Fruit fly (Drosophila melanogaster) whole organism, pupa: ENCODE results near the gene chif.

Experiments used
- CG10348 ChIP-seq: fragments of 200-800 bp; sonication (Bioruptor generic); IDR thresholded peaks from 2 replicates; pipeline ENCODE4 v1.3.6; 2022; ENCODE audit warnings: missing biosample characterization, missing genetic modification characterization
- CG12605 ChIP-seq: fragments of 200-800 bp; sonication (Bioruptor generic); IDR thresholded peaks from 2 replicates; pipeline ENCODE4 v1.3.6; 2022; ENCODE audit warnings: missing biosample characterization, missing genetic modification characterization
- CG13204 ChIP-seq: fragments of 200-800 bp; sonication (Bioruptor generic); optimal IDR thresholded peaks from 2 replicates; lab custom pipeline; 2018; ENCODE audit warnings: missing biosample characterization, mild to moderate bottlenecking, missing genetic modification characterization, moderate library complexity
- CG14655 ChIP-seq: fragments of 200-800 bp; sonication (Bioruptor generic); optimal IDR thresholded peaks from 3 replicates; lab custom pipeline; 2017; ENCODE audit warnings: mild to moderate bottlenecking, missing biosample characterization, missing genetic modification reagents, missing genetic modification characterization
- CG15710 ChIP-seq: fragments of 200-800 bp; sonication (Bioruptor generic); optimal IDR thresholded peaks from 2 replicates; lab custom pipeline; 2018; ENCODE audit warnings: missing biosample characterization, mild to moderate bottlenecking, missing genetic modification characterization, moderate library complexity
- CG17806 ChIP-seq: fragments of 200-800 bp; sonication (Bioruptor generic); optimal IDR thresholded peaks from 2 replicates; lab custom pipeline; 2018; ENCODE audit warnings: missing biosample characterization, mild to moderate bottlenecking, missing genetic modification characterization, moderate library complexity
- CG32121 ChIP-seq: fragments of 200-800 bp; sonication (Bioruptor generic); IDR thresholded peaks from 2 replicates; pipeline ENCODE4 v1.3.6; 2022; ENCODE audit warnings: missing biosample characterization, missing genetic modification characterization
- CG34367 ChIP-seq: fragments of 200-800 bp; sonication (Bioruptor generic); optimal IDR thresholded peaks from 2 replicates; lab custom pipeline; 2018; ENCODE audit warnings: missing biosample characterization, mild to moderate bottlenecking, missing genetic modification characterization
- CG4496 ChIP-seq: fragments of 200-800 bp; sonication (Bioruptor generic); IDR thresholded peaks from 3 replicates; pipeline ENCODE4 v1.3.6; 2022; ENCODE audit warnings: missing biosample characterization, missing genetic modification characterization
- CG8159 ChIP-seq: fragments of 200-800 bp; sonication (Bioruptor generic); optimal IDR thresholded peaks from 3 replicates; lab custom pipeline; 2018; ENCODE audit warnings: missing biosample characterization, mild to moderate bottlenecking, missing genetic modification characterization, moderate library complexity
- CG8301 ChIP-seq: fragments of 200-800 bp; sonication (Bioruptor generic); optimal IDR thresholded peaks from 2 replicates; lab custom pipeline; 2018; ENCODE audit warnings: missing biosample characterization, mild to moderate bottlenecking, missing genetic modification characterization
- D1 ChIP-seq: fragments of 200-800 bp; sonication (Bioruptor generic); optimal IDR thresholded peaks from 2 replicates; lab custom pipeline; 2018; ENCODE audit warnings: missing biosample characterization, mild to moderate bottlenecking, missing genetic modification characterization, moderate library complexity
- EcR ChIP-seq: fragments of 200-800 bp; sonication (Bioruptor generic); optimal IDR thresholded peaks from 3 replicates; lab custom pipeline; 2019; ENCODE audit warnings: missing biosample characterization, missing genetic modification characterization, mild to moderate bottlenecking, moderate library complexity, missing genetic modification reagents
- Ets98B ChIP-seq: fragments of 200-800 bp; sonication (Bioruptor generic); IDR thresholded peaks from 2 replicates; pipeline ENCODE4 v1.3.6; 2022; ENCODE audit warnings: missing biosample characterization, missing genetic modification characterization
- Pif1A ChIP-seq: fragments of 200-800 bp; sonication (Bioruptor generic); optimal IDR thresholded peaks from 3 replicates; lab custom pipeline; 2016; ENCODE audit warnings: missing biosample characterization, missing genetic modification characterization
- Pif1B ChIP-seq: fragments of 200-800 bp; sonication (Bioruptor generic); optimal IDR thresholded peaks from 3 replicates; lab custom pipeline; 2016; ENCODE audit warnings: missing biosample characterization, missing genetic modification characterization
- Snoo ChIP-seq: fragments of 200-800 bp; sonication (Bioruptor generic); optimal IDR thresholded peaks from 3 replicates; lab custom pipeline; 2017; ENCODE audit warnings: missing biosample characterization, mild to moderate bottlenecking, missing genetic modification characterization, inconsistent platforms
- fd96Ca ChIP-seq: fragments of 200-800 bp; sonication (Bioruptor generic); IDR thresholded peaks from 3 replicates; pipeline ENCODE4 v1.3.6; 2022; ENCODE audit warnings: missing biosample characterization, missing genetic modification characterization
- rn ChIP-seq: fragments of 200-800 bp; sonication (Bioruptor generic); IDR thresholded peaks from 2 replicates; pipeline ENCODE4 v1.3.6; 2022; ENCODE audit warnings: missing biosample characterization, missing genetic modification characterization

The chif gene

DNA sequence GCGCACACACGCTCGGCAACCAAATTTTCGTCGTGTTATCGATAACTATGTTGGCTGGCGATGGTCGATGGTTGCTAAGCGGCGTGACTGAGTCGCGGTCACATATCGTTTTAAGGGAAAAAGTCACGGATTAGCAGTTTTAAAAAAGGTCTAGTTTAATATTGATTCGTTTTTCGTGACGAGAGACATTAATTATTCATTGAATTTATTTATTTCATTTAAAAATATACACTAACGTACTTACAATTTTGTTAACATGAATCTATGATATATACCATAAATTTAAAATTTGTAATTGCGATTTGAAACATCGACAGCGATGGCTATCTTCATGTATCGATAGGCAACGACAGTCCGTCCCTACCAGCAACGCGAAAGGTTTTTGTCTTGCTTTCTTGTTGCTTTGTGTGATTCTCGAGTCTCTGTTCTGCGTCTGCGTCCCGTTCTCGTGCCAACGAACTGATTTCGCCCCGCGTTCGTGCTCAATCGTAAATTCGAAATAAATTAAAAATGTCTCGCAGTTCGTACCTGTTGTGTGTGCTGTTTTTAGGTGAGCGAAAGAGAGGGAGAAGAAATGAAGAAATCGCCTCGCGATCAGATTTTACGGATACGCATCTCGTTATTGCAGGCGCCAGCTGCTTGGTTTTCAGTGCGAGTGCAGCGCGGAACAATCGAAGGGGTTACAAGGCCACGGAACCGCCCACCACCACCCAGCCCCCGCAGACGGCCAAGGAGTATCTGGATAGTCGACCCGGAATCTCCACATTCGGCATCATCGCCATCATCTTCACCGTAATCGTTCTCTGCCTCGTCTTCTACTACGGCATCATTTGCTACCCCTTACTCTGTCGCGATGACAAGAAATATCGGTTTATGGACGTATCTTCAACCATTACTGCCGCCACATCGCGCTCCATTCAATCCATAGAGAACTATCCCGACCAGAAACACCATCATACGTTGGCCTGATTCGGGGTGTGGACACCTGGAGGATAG is at the start of gene chif, which contains the start of the genes Hyls1 and CG4455:
Gene chif, minus strand, starts transcription at position 44 of the 996 bp plus-strand sequence.
Gene Hyls1, minus strand, starts transcription at position 44 of the 996 bp plus-strand sequence.
Gene CG4455, plus strand, starts transcription at position 350 of the 996 bp plus-strand sequence.
- no peak for TF ChIP-seq CG32121 (GFP tag; lab: Robert Waterston, UW)
- no peak for TF ChIP-seq CG10348 (GFP tag; lab: Robert Waterston, UW)
- TF ChIP-seq CG12605 (GFP tag; lab: Robert Waterston, UW) = 0 out of 2 replicates have a peak, but pooled peaks have one; percentile 8
- TF ChIP-seq D1 (tag; lab: Kevin White, UChicago) = no peak
- TF ChIP-seq CG8159 (tag; lab: Kevin White, UChicago) = peak; percentile 19
- TF ChIP-seq Snoo = peak; percentile 22
- TF ChIP-seq CG15710 (tag; lab: Kevin White, UChicago) = peak; percentile 25
- peak; percentile 9 for TF ChIP-seq Pif1A (GFP tag; lab: Kevin White, UChicago)
- TF ChIP-seq EcR (GFP tag; lab: Kevin White, UChicago) = peak; percentile 71
- TF ChIP-seq CG4496 (GFP tag; lab: Robert Waterston, UW) = no peak; the same call in 2 of the 3 replicates

DNA sequence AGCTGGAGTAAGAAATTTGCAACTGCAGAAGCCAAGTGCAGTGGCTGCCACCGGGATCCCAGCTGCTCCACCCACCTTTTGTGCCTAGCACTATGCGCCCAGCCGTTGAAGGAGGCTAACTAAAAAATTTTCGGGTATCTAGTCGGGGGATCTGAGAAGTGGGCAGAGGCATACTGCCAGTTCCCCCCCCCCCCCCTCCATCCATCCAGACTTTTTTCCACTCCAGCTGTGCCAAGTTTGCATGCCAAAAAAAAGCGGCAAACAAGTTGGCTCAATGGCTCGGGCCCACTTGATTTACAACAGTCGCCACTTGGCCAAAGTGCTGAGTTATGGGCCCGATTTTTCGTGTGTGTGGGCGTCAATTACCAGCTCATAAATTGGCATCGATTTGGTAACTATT is 45.1 kb upstream of the chif start:
- no peak for TF ChIP-seq CG8301 (tag; lab: Kevin White, UChicago)

DNA sequence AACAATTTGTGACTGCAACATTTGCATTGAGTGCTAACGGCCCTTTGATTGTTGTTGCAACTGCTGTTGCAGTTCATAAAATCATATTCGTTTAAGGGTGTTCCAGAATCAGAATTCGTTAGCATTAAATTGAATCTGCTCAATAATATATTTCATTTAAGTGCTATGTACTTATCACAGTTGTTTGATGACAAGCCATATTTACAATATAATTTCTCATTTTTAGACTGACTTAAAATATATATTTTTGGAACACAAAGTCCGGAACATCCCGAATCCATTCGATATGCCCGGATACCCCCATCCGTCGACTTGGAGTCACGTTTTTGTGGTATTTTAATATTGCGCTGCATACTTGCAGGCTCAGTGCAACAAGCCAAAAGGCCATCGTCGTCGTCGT is 38.4 kb upstream of the chif start:
- peak; percentile 29; the same call in 1 of the 3 replicates for TF ChIP-seq fd96Ca (GFP tag; lab: Robert Waterston, UW)
- peak; percentile 23 for TF ChIP-seq CG8159 (tag; lab: Kevin White, UChicago)
- TF ChIP-seq CG4496 (GFP tag; lab: Robert Waterston, UW) = peak; percentile 51; the same call in 1 of the 3 replicates
- TF ChIP-seq CG34367 (tag; lab: Kevin White, UChicago) = no peak
- no peak for TF ChIP-seq Ets98B (GFP tag; lab: Robert Waterston, UW)
- TF ChIP-seq EcR (GFP tag; lab: Kevin White, UChicago) = no peak
- TF ChIP-seq, all 21 proteins: peak for 3

DNA sequence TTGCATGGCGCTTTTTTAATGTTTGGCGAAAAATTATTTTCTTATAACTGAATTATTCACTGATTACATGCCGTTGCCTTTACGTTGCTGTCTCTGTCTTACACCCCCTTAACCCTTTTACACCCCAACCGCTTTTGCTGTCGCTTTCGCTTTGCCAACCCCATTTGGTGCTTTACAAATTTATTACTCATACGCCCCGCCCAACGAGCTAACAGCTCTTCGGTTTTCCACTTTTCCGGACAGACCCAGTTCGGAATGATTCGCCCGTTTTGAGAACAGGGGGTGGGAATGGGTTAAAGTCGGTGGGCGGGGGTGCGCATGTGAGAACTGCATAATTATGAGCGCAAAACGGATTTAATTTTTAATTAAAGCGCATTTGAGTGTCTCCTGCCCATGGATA is 28.5 kb upstream of the chif start:
- TF ChIP-seq D1 (tag; lab: Kevin White, UChicago) (no peak), rn (GFP tag; lab: Robert Waterston, UW) (no peak), CG13204 (no peak), CG17806 (no peak)

DNA sequence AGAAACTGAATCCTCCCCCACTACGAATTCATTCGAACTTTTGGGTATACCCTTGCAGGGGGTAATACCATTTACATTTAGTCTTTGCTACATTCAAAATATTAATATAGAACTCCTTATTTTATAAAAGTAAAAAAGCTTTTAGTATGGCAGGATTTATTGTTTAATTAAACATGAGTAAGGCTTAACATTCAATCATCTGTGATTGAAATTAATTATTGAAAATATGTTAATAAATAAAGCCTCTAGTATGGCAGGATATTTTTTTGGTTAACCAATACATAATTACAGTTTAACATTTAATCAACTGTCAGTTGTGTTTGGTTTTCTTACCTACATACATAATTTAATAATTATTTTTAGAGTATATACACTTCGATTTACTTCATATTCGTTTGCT is 22.3 kb upstream of the chif start:
- TF ChIP-seq Ets98B (GFP tag; lab: Robert Waterston, UW) = no peak
- no peak for TF ChIP-seq CG15710 (tag; lab: Kevin White, UChicago)

DNA sequence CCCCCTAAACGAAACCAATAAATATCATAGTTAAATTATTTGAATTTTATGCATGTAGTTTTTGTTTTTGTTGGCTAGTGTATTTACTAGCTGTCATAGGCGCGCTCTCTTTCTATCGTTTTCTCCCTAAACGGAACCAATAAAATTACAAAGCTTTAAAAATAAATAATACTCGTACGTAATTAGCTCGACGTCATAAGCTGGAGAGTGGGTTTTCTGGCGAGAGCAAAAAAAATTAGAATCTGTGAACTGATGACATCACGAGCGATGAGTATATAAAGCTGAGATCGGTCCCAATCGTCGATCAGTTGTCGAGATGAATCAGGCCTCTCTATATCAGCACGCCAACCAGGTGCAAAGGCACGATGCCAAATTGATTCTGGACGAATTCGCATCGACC is 13.2 kb upstream of the chif start, which contains the start of gene jhamt:
Gene jhamt, plus strand, starts transcription at position 301 of the 400 bp plus-strand sequence.
- TF ChIP-seq CG15710 (tag; lab: Kevin White, UChicago) (no peak), Snoo (no peak), Pif1A (GFP tag; lab: Kevin White, UChicago) (no peak), CG14655 (GFP tag; lab: Kevin White, UChicago) (no peak), CG8159 (tag; lab: Kevin White, UChicago) (no peak), Pif1B (no peak), CG13204 (no peak), CG32121 (GFP tag; lab: Robert Waterston, UW) (no peak), CG12605 (GFP tag; lab: Robert Waterston, UW) (no peak), D1 (tag; lab: Kevin White, UChicago) (no peak), CG8301 (tag; lab: Kevin White, UChicago) (no peak), EcR (GFP tag; lab: Kevin White, UChicago) (no peak), CG4496 (GFP tag; lab: Robert Waterston, UW) (no peak), Ets98B (GFP tag; lab: Robert Waterston, UW) (no peak), rn (GFP tag; lab: Robert Waterston, UW) (no peak)

DNA sequence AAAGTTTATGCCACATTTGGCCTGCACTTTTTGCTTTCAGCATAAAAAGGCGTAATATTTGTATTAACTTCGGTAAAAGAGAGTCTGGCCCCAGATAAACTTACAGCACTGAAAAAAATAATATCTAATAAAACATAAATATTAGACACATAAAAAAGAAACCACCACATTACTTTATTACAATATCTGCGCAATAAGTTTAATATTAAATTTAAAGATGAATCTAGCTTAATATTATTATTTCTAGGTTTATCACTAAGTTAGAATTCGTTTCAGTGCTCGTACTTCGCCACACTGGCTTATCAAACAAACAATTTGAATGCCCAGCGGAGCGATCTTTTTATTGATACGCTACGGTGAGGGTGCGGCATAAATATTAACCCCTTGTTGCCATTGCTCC is 5.4 kb upstream of the chif start:
- TF ChIP-seq CG32121 (GFP tag; lab: Robert Waterston, UW) = no peak
- peak; percentile 39 for TF ChIP-seq CG8159 (tag; lab: Kevin White, UChicago)
- no peak for TF ChIP-seq Pif1B
- TF ChIP-seq Snoo = no peak
- peak; percentile 34 for TF ChIP-seq CG15710 (tag; lab: Kevin White, UChicago)
